Worm (Caenorhabditis elegans): Measurements from ENCODE around the gene F55C10.5.

The F55C10.5 gene

ce11 chrV:11383032-11383431 lies at the start of gene F55C10.5:
Gene F55C10.5, plus strand, starts transcription at chrV:11383105.
- no peak for TF ChIP-seq flt-1 (GFP tag; IDR thresholded peaks at IDR 0.05)
- no peak for TF ChIP-seq ztf-29 (GFP tag; IDR thresholded peaks at IDR 0.05)
- TF ChIP-seq tab-1 (GFP tag; IDR thresholded peaks at IDR 0.05) = no peak
- TF ChIP-seq T22C8.4 (GFP tag; IDR thresholded peaks at IDR 0.05) = no peak
- TF ChIP-seq ztf-23 (GFP tag; IDR thresholded peaks at IDR 0.05) = no peak
- no peak for TF ChIP-seq klf-2 (GFP tag; conservative IDR thresholded peaks at IDR 0.05)
- no peak for TF ChIP-seq cog-1 (tag; optimal IDR thresholded peaks at IDR 0.05)
- TF ChIP-seq med-1 (GFP tag; optimal IDR thresholded peaks at IDR 0.05; ENCODE audit: insufficient read depth) = no peak
- no peak for TF ChIP-seq ref-1 (GFP tag; conservative IDR thresholded peaks at IDR 0.05)

- TF ChIP-seq flt-1 (GFP tag; IDR thresholded peaks at IDR 0.05) = no peak
- TF ChIP-seq ztf-29 (GFP tag; IDR thresholded peaks at IDR 0.05) = no peak
- no peak for TF ChIP-seq tab-1 (GFP tag; IDR thresholded peaks at IDR 0.05)
- TF ChIP-seq ref-1 (GFP tag; conservative IDR thresholded peaks at IDR 0.05) = no peak
- TF ChIP-seq med-1 (GFP tag; optimal IDR thresholded peaks at IDR 0.05; ENCODE audit: insufficient read depth) = no peak
- TF ChIP-seq klf-2 (GFP tag; conservative IDR thresholded peaks at IDR 0.05) = no peak
- TF ChIP-seq T22C8.4 (GFP tag; IDR thresholded peaks at IDR 0.05) = no peak
- no peak for TF ChIP-seq cog-1 (tag; optimal IDR thresholded peaks at IDR 0.05)
- no peak for TF ChIP-seq ztf-23 (GFP tag; IDR thresholded peaks at IDR 0.05)
Measured at ce11 chrV:11334193-11334592, 48.7 kb upstream of the F55C10.5 start, which contains the start of gene T02E9.6. Gene T02E9.6, minus strand, starts transcription at chrV:11334293.

ce11 chrV:11335757-11336418 lies 47.0 kb upstream of the F55C10.5 start:
- no peak for TF ChIP-seq ref-1 (GFP tag; conservative IDR thresholded peaks at IDR 0.05)
- no peak for TF ChIP-seq med-1 (GFP tag; optimal IDR thresholded peaks at IDR 0.05; ENCODE audit: insufficient read depth)
- TF ChIP-seq ztf-23 (GFP tag; IDR thresholded peaks at IDR 0.05) = no peak
- no peak for TF ChIP-seq flt-1 (GFP tag; IDR thresholded peaks at IDR 0.05)
- no peak for TF ChIP-seq T22C8.4 (GFP tag; IDR thresholded peaks at IDR 0.05)
- no peak for TF ChIP-seq tab-1 (GFP tag; IDR thresholded peaks at IDR 0.05)
- no peak for TF ChIP-seq cog-1 (tag; optimal IDR thresholded peaks at IDR 0.05)
- TF ChIP-seq klf-2 (GFP tag; conservative IDR thresholded peaks at IDR 0.05) = no peak
- no peak for TF ChIP-seq ztf-29 (GFP tag; IDR thresholded peaks at IDR 0.05)

ce11 chrV:11336877-11337276 lies 46.0 kb upstream of the F55C10.5 start:
- TF ChIP-seq tab-1 (GFP tag; IDR thresholded peaks at IDR 0.05) (no peak), klf-2 (GFP tag; conservative IDR thresholded peaks at IDR 0.05) (no peak), cog-1 (tag; optimal IDR thresholded peaks at IDR 0.05) (no peak), ztf-29 (GFP tag; IDR thresholded peaks at IDR 0.05) (no peak), ztf-23 (GFP tag; IDR thresholded peaks at IDR 0.05) (no peak)

ce11 chrV:11341130-11341675 lies 41.7 kb upstream of the F55C10.5 start:
- TF ChIP-seq flt-1 (GFP tag; IDR thresholded peaks at IDR 0.05) (no peak), klf-2 (GFP tag; conservative IDR thresholded peaks at IDR 0.05) (peak; percentile 62; the same call in 1 of the 2 replicates), ztf-23 (GFP tag; IDR thresholded peaks at IDR 0.05) (no peak), med-1 (GFP tag; optimal IDR thresholded peaks at IDR 0.05; ENCODE audit: insufficient read depth) (no peak), ref-1 (GFP tag; conservative IDR thresholded peaks at IDR 0.05) (no peak), T22C8.4 (GFP tag; IDR thresholded peaks at IDR 0.05) (no peak), tab-1 (GFP tag; IDR thresholded peaks at IDR 0.05) (no peak)

ce11 chrV:11341913-11342312 lies 41.0 kb upstream of the F55C10.5 start, which contains the start of gene T02E9.5:
Gene T02E9.5, plus strand, starts transcription at chrV:11342233.
- TF ChIP-seq med-1 (GFP tag; optimal IDR thresholded peaks at IDR 0.05; ENCODE audit: insufficient read depth) (no peak), cog-1 (tag; optimal IDR thresholded peaks at IDR 0.05) (no peak), tab-1 (GFP tag; IDR thresholded peaks at IDR 0.05) (no peak), klf-2 (GFP tag; conservative IDR thresholded peaks at IDR 0.05) (no peak), T22C8.4 (GFP tag; IDR thresholded peaks at IDR 0.05) (no peak), ztf-23 (GFP tag; IDR thresholded peaks at IDR 0.05) (no peak), ztf-29 (GFP tag; IDR thresholded peaks at IDR 0.05) (no peak), ref-1 (GFP tag; conservative IDR thresholded peaks at IDR 0.05) (no peak), flt-1 (GFP tag; IDR thresholded peaks at IDR 0.05) (no peak)

ce11 chrV:11344112-11344511 lies 38.8 kb upstream of the F55C10.5 start:
- TF ChIP-seq ztf-29 (GFP tag; IDR thresholded peaks at IDR 0.05) = no peak
- no peak for TF ChIP-seq ztf-23 (GFP tag; IDR thresholded peaks at IDR 0.05)
- TF ChIP-seq med-1 (GFP tag; optimal IDR thresholded peaks at IDR 0.05; ENCODE audit: insufficient read depth) = no peak
- TF ChIP-seq klf-2 (GFP tag; conservative IDR thresholded peaks at IDR 0.05) = no peak
- TF ChIP-seq T22C8.4 (GFP tag; IDR thresholded peaks at IDR 0.05) = no peak
- TF ChIP-seq flt-1 (GFP tag; IDR thresholded peaks at IDR 0.05) = no peak
- TF ChIP-seq cog-1 (tag; optimal IDR thresholded peaks at IDR 0.05) = no peak
- no peak for TF ChIP-seq tab-1 (GFP tag; IDR thresholded peaks at IDR 0.05)
- no peak for TF ChIP-seq ref-1 (GFP tag; conservative IDR thresholded peaks at IDR 0.05)

ce11 chrV:11344816-11345336 lies 38.0 kb upstream of the F55C10.5 start:
- TF ChIP-seq ztf-29 (GFP tag; IDR thresholded peaks at IDR 0.05) = no peak
- TF ChIP-seq ref-1 (GFP tag; conservative IDR thresholded peaks at IDR 0.05) = no peak
- no peak for TF ChIP-seq tab-1 (GFP tag; IDR thresholded peaks at IDR 0.05)
- TF ChIP-seq flt-1 (GFP tag; IDR thresholded peaks at IDR 0.05) = peak; percentile 53; the same call in 1 of the 2 replicates

ce11 chrV:11346912-11347311 lies 36.0 kb upstream of the F55C10.5 start, which contains the start of gene grl-7:
Gene grl-7, minus strand, starts transcription at chrV:11347012.
- no peak for TF ChIP-seq ref-1 (GFP tag; conservative IDR thresholded peaks at IDR 0.05)
- no peak for TF ChIP-seq T22C8.4 (GFP tag; IDR thresholded peaks at IDR 0.05)
- no peak for TF ChIP-seq tab-1 (GFP tag; IDR thresholded peaks at IDR 0.05)
- TF ChIP-seq ztf-29 (GFP tag; IDR thresholded peaks at IDR 0.05) = no peak
- TF ChIP-seq ztf-23 (GFP tag; IDR thresholded peaks at IDR 0.05) = no peak
- no peak for TF ChIP-seq med-1 (GFP tag; optimal IDR thresholded peaks at IDR 0.05; ENCODE audit: insufficient read depth)
- TF ChIP-seq flt-1 (GFP tag; IDR thresholded peaks at IDR 0.05) = no peak
- no peak for TF ChIP-seq cog-1 (tag; optimal IDR thresholded peaks at IDR 0.05)
- TF ChIP-seq klf-2 (GFP tag; conservative IDR thresholded peaks at IDR 0.05) = no peak
